Worm (Caenorhabditis elegans) whole organism, young adult: Measurements from ENCODE around the gene ceh-28.

ENCODE experiments used
- C06A6.2 ChIP-seq: fragments of 200-800 bp; sonication (Bioruptor generic); conservative IDR thresholded peaks from 2 replicates; pipeline ENCODE4 v1.3.6; 2022; ENCODE audit warnings: missing genetic modification characterization, missing compliant biosample characterization
- F10E7.11 ChIP-seq: sonication (generic microtip); optimal IDR thresholded peaks from 2 replicates; lab custom pipeline; 2017; ENCODE audit warnings: mild to moderate bottlenecking, missing genetic modification characterization, moderate library complexity, missing compliant biosample characterization
- F23B12.7 ChIP-seq: sonication (generic microtip); optimal IDR thresholded peaks from 2 replicates; lab custom pipeline; 2017; ENCODE audit warnings: missing genetic modification characterization, mild to moderate bottlenecking, missing compliant biosample characterization, antibody characterized with exemption, moderate library complexity; ENCODE audit not compliant: insufficient read depth
- F37B4.10 ChIP-seq: fragments of 200-800 bp; sonication (Bioruptor generic); IDR thresholded peaks from 2 replicates; pipeline ENCODE4 v1.3.6; 2022; ENCODE audit warnings: missing genetic modification characterization, missing compliant biosample characterization
- K12H6.12 ChIP-seq: fragments of 200-800 bp; sonication (Bioruptor generic); optimal IDR thresholded peaks from 2 replicates; lab custom pipeline; 2018; ENCODE audit warnings: mild to moderate bottlenecking, missing genetic modification characterization, missing compliant biosample characterization
- T26A5.8 ChIP-seq: sonication (generic microtip); optimal IDR thresholded peaks from 2 replicates; lab custom pipeline; 2016; ENCODE audit warnings: missing genetic modification characterization, missing compliant biosample characterization
- Y53G8AR.9 ChIP-seq: fragments of 200-800 bp; sonication (Bioruptor generic); conservative IDR thresholded peaks from 2 replicates; pipeline ENCODE4 v1.3.6; 2022; ENCODE audit warnings: missing genetic modification reagents, missing genetic modification characterization, missing compliant biosample characterization
- Y95B8A.8 ChIP-seq: fragments of 200-800 bp; sonication (Bioruptor generic); IDR thresholded peaks from 2 replicates; pipeline ENCODE4 v1.3.6; 2022; ENCODE audit warnings: missing genetic modification reagents, missing genetic modification characterization, missing compliant biosample characterization
- ama-1 ChIP-seq, 3 experiments: fragments of 150-350 bp in 1 of 3; sonication (generic microtip) in 2 of 3; optimal IDR thresholded peaks; 2 replicates each; lab custom pipeline; 2014 to 2018; ENCODE audit warnings: missing biosample characterization in 2 of 3, missing genetic modification characterization in 2 of 3, missing genetic modification reagents in 2 of 3
- aptf-2 ChIP-seq: fragments of 200-800 bp; sonication (Bioruptor generic); conservative IDR thresholded peaks from 2 replicates; pipeline ENCODE4 v1.3.6; 2022; ENCODE audit warnings: missing genetic modification reagents, missing genetic modification characterization, missing compliant biosample characterization
- attf-3 ChIP-seq: fragments of 200-800 bp; sonication (Bioruptor generic); conservative IDR thresholded peaks from 2 replicates; pipeline ENCODE4 v1.3.6; 2022; ENCODE audit warnings: missing genetic modification reagents, missing genetic modification characterization, missing compliant biosample characterization
- ceh-100 ChIP-seq: fragments of 200-800 bp; sonication (Bioruptor generic); IDR thresholded peaks from 2 replicates; pipeline ENCODE4 v1.3.6; 2022; ENCODE audit warnings: missing genetic modification reagents, missing genetic modification characterization, missing compliant biosample characterization
- ceh-27 ChIP-seq: fragments of 200-800 bp; sonication (Bioruptor generic); optimal IDR thresholded peaks from 2 replicates; lab custom pipeline; 2018; ENCODE audit warnings: mild to moderate bottlenecking, missing genetic modification characterization, moderate library complexity, missing compliant biosample characterization
- ceh-40 ChIP-seq: fragments of 200-800 bp; sonication (Bioruptor generic); IDR thresholded peaks from 2 replicates; pipeline ENCODE4 v1.3.6; 2022; ENCODE audit warnings: missing genetic modification characterization, missing compliant biosample characterization
- die-1 ChIP-seq: sonication (generic microtip); optimal IDR thresholded peaks from 2 replicates; lab custom pipeline; 2016; ENCODE audit warnings: missing genotype, mild to moderate bottlenecking, missing genetic modification characterization, missing compliant biosample characterization
- gei-17 ChIP-seq: fragments of 200-800 bp; sonication (Bioruptor generic); optimal IDR thresholded peaks from 2 replicates; lab custom pipeline; 2018; ENCODE audit warnings: mild to moderate bottlenecking, missing genetic modification characterization, missing compliant biosample characterization
- hlh-26 ChIP-seq: fragments of 200-800 bp; sonication (Bioruptor generic); conservative IDR thresholded peaks from 2 replicates; pipeline ENCODE4 v1.3.6; 2022; ENCODE audit warnings: missing genetic modification reagents, missing genetic modification characterization, missing compliant biosample characterization
- hmg-20 ChIP-seq: fragments of 200-800 bp; sonication (Bioruptor generic); IDR thresholded peaks from 2 replicates; pipeline ENCODE4 v1.3.6; 2022; ENCODE audit warnings: missing genetic modification reagents, missing genetic modification characterization, missing compliant biosample characterization
- hsf-1 ChIP-seq: fragments of 200-800 bp; sonication (Bioruptor generic); IDR thresholded peaks from 2 replicates; pipeline ENCODE4 v1.3.6; 2022; ENCODE audit warnings: missing genetic modification reagents, missing genetic modification characterization, missing compliant biosample characterization
- lin-35 ChIP-seq, 3 experiments: fragments of 150-350 bp in 2 of 3; sonication (generic microtip) in 1 of 3; optimal IDR thresholded peaks; 2 replicates each; lab custom pipeline; 2014 to 2018; ENCODE audit warnings: missing biosample characterization in 3 of 3, missing genetic modification characterization in 3 of 3, missing genetic modification reagents in 3 of 3
- lin-54 ChIP-seq: fragments of 200-800 bp; sonication (Bioruptor generic); optimal IDR thresholded peaks from 2 replicates; lab custom pipeline; 2018; ENCODE audit warnings: mild to moderate bottlenecking, missing genetic modification characterization, missing compliant biosample characterization
- madf-10 ChIP-seq: sonication (generic microtip); optimal IDR thresholded peaks from 2 replicates; lab custom pipeline; 2016; ENCODE audit warnings: mild to moderate bottlenecking, missing genetic modification characterization, missing compliant biosample characterization
- madf-6 ChIP-seq: fragments of 200-800 bp; sonication (Bioruptor generic); IDR thresholded peaks from 2 replicates; pipeline ENCODE4 v1.3.6; 2022; ENCODE audit warnings: missing genetic modification reagents, missing genetic modification characterization, missing compliant biosample characterization
- mxl-1 ChIP-seq: sonication (generic microtip); optimal IDR thresholded peaks from 2 replicates; lab custom pipeline; 2016; ENCODE audit warnings: missing genetic modification characterization, missing compliant biosample characterization
- nfya-1 ChIP-seq: sonication (generic microtip); optimal IDR thresholded peaks from 2 replicates; lab custom pipeline; 2017; ENCODE audit warnings: antibody characterized with exemption, missing compliant biosample characterization, missing genetic modification characterization, borderline replicate concordance; ENCODE audit not compliant: insufficient read depth
- nhr-80 ChIP-seq: sonication (generic microtip); optimal IDR thresholded peaks from 2 replicates; lab custom pipeline; 2016; ENCODE audit warnings: missing genetic modification characterization, missing compliant biosample characterization
- rec-8 ChIP-seq, 2 experiments: sonication (generic microtip); optimal IDR thresholded peaks; 2 replicates each; lab custom pipeline; 2016; ENCODE audit warnings: mild to moderate bottlenecking in 2 of 2, missing genetic modification characterization in 2 of 2, missing genetic modification reagents in 2 of 2, missing genotype in 2 of 2, missing biosample characterization in 1 of 2, missing compliant biosample characterization in 1 of 2, moderate library complexity in 1 of 2
- sea-2 ChIP-seq: fragments of 200-800 bp; sonication (Bioruptor generic); IDR thresholded peaks from 2 replicates; pipeline ENCODE4 v1.3.6; 2022; ENCODE audit warnings: missing genetic modification characterization, missing compliant biosample characterization
- tbp1 ChIP-seq: fragments of 200-800 bp; sonication (Bioruptor generic); optimal IDR thresholded peaks from 2 replicates; lab custom pipeline; 2018; ENCODE audit warnings: mild to moderate bottlenecking, missing genetic modification characterization, missing compliant biosample characterization
- unc-130 ChIP-seq: sonication (generic microtip); optimal IDR thresholded peaks from 2 replicates; lab custom pipeline; 2016; ENCODE audit warnings: missing genetic modification reagents, missing genetic modification characterization, missing compliant biosample characterization
- ztf-25 ChIP-seq: fragments of 200-800 bp; sonication (Bioruptor generic); IDR thresholded peaks from 2 replicates; pipeline ENCODE4 v1.3.6; 2022; ENCODE audit warnings: missing genetic modification reagents, missing genetic modification characterization, missing compliant biosample characterization

The ceh-28 gene

ce11 chrX:13062934-13063585 lies 11.4 kb upstream of the ceh-28 start, which contains the start of gene K03A11.5:
Gene K03A11.5 (plus strand): TSS chrX:13063535.
- TF ChIP-seq nhr-80 (tag; lab: Kevin White, UChicago), result peak; percentile 53
- no peak for TF ChIP-seq Y95B8A.8 (GFP tag; lab: Robert Waterston, UW)

ce11 chrX:13071120-13071519 lies 3.4 kb upstream of the ceh-28 start, which contains the start of gene cpx-2:
Gene cpx-2 (minus strand): TSS chrX:13071220.
- TF ChIP-seq die-1 (tag; lab: Kevin White, UChicago) (no peak), F10E7.11 (tag; lab: Kevin White, UChicago) (no peak), sea-2 (GFP tag; lab: Robert Waterston, UW) (no peak), aptf-2 (GFP tag; lab: Robert Waterston, UW) (no peak), lin-35 (GFP tag; optimal IDR thresholded peaks at IDR 0.05; lab: Kevin White, UChicago) (no peak), C06A6.2 (GFP tag; lab: Robert Waterston, UW) (no peak), T26A5.8 (tag; lab: Kevin White, UChicago) (no peak), mxl-1 (tag; lab: Kevin White, UChicago) (no peak), ceh-100 (GFP tag; lab: Robert Waterston, UW) (no peak), Y95B8A.8 (GFP tag; lab: Robert Waterston, UW) (no peak), ztf-25 (GFP tag; lab: Robert Waterston, UW) (no peak), hsf-1 (no peak), lin-54 (GFP tag; lab: Kevin White, UChicago) (no peak), gei-17 (GFP tag; lab: Kevin White, UChicago) (no peak), K12H6.12 (no peak)
- TF ChIP-seq, all 124 proteins: peak for 0

ce11 chrX:13077872-13078271 lies 3.4 kb downstream of the ceh-28 start, which contains the start of gene K03A11.4:
Gene K03A11.4 (plus strand): TSS chrX:13078172.
- TF ChIP-seq unc-130 (GFP tag; lab: Kevin White, UChicago), result no peak
- no peak for TF ChIP-seq ceh-27 (GFP tag; lab: Kevin White, UChicago)
- TF ChIP-seq hmg-20 (GFP tag; lab: Robert Waterston, UW), result no peak
- no peak for TF ChIP-seq F37B4.10 (GFP tag; lab: Robert Waterston, UW)
- no peak for TF ChIP-seq madf-10 (tag; lab: Kevin White, UChicago)
- no peak for TF ChIP-seq ama-1 (optimal IDR thresholded peaks at IDR 0.05; lab: Kevin White, UChicago)
- TF ChIP-seq ama-1 (GFP tag; optimal IDR thresholded peaks at IDR 0.05; lab: Kevin White, UChicago), result no peak
- no peak for TF ChIP-seq Y95B8A.8 (GFP tag; lab: Robert Waterston, UW)
- TF ChIP-seq attf-3 (GFP tag; lab: Robert Waterston, UW), result no peak
- no peak for TF ChIP-seq madf-6 (GFP tag; lab: Robert Waterston, UW)
- no peak for TF ChIP-seq tbp1

ce11 chrX:13082326-13082725 lies 7.9 kb downstream of the ceh-28 start, which contains the start of gene str-10:
Gene str-10 (plus strand): TSS chrX:13082626.
- TF ChIP-seq nfya-1 (tag; lab: Kevin White, UChicago) (no peak), rec-8 (tag; optimal IDR thresholded peaks at IDR 0.05; lab: Kevin White, UChicago) (no peak), Y53G8AR.9 (GFP tag; lab: Robert Waterston, UW) (no peak), hlh-26 (GFP tag; lab: Robert Waterston, UW) (no peak), ceh-40 (GFP tag; lab: Robert Waterston, UW) (no peak), F23B12.7 (tag; lab: Kevin White, UChicago) (no peak)
